Fruit fly (Drosophila melanogaster) whole organism, embryonic: ENCODE results near the gene Rad1.

Experiments
- Ada2b ChIP-seq: fragments of 200-800 bp; sonication (Bioruptor generic); IDR thresholded peaks from 2 replicates; pipeline ENCODE4 v1.3.6; 2022; ENCODE audit warnings: missing biosample characterization, missing genetic modification characterization
- Atf6 ChIP-seq: fragments of 200-800 bp; sonication (Bioruptor generic); IDR thresholded peaks from 2 replicates; pipeline ENCODE4 v1.3.6; 2022; ENCODE audit warnings: missing biosample characterization, missing genetic modification characterization
- CG10274 ChIP-seq: fragments of 200-800 bp; sonication (Bioruptor generic); optimal IDR thresholded peaks from 3 replicates; lab custom pipeline; 2017; ENCODE audit warnings: missing biosample characterization, mild to moderate bottlenecking, missing genetic modification characterization
- CG13894 ChIP-seq: fragments of 200-800 bp; sonication (Bioruptor generic); optimal IDR thresholded peaks from 3 replicates; lab custom pipeline; 2018; ENCODE audit warnings: missing biosample characterization, mild to moderate bottlenecking, missing genetic modification characterization, moderate library complexity
- CG15269 ChIP-seq: fragments of 200-800 bp; sonication (Bioruptor generic); optimal IDR thresholded peaks from 2 replicates; lab custom pipeline; 2018; ENCODE audit warnings: missing biosample characterization, mild to moderate bottlenecking, missing genetic modification characterization, moderate library complexity
- CG15479 ChIP-seq: fragments of 200-800 bp; sonication (Bioruptor generic); optimal IDR thresholded peaks from 3 replicates; lab custom pipeline; 2019; ENCODE audit warnings: missing biosample characterization, mild to moderate bottlenecking, missing genetic modification characterization, moderate library complexity
- CG17328 ChIP-seq: fragments of 200-800 bp; sonication (Bioruptor generic); IDR thresholded peaks from 2 replicates; pipeline ENCODE4 v1.3.6; 2022; ENCODE audit warnings: missing biosample characterization, missing genetic modification characterization
- CG18619 ChIP-seq: fragments of 200-800 bp; sonication (Bioruptor generic); optimal IDR thresholded peaks from 3 replicates; lab custom pipeline; 2017; ENCODE audit warnings: missing biosample characterization, mild to moderate bottlenecking, missing genetic modification characterization
- CG2199 ChIP-seq: fragments of 200-800 bp; sonication (Bioruptor generic); IDR thresholded peaks from 3 replicates; pipeline ENCODE4 v1.3.6; 2022; ENCODE audit warnings: missing biosample characterization, missing genetic modification characterization
- CG2875 ChIP-seq: fragments of 200-800 bp; sonication (Bioruptor generic); optimal IDR thresholded peaks from 2 replicates; lab custom pipeline; 2017; ENCODE audit warnings: missing biosample characterization, mild to moderate bottlenecking, missing genetic modification characterization, missing genetic modification reagents
- CG32767 ChIP-seq: fragments of 200-800 bp; sonication (Bioruptor generic); IDR thresholded peaks from 2 replicates; pipeline ENCODE4 v1.3.6; 2022; ENCODE audit warnings: missing biosample characterization, missing genetic modification characterization
- CG34422 ChIP-seq: fragments of 200-800 bp; sonication (Bioruptor generic); IDR thresholded peaks from 3 replicates; pipeline ENCODE4 v1.3.6; 2022; ENCODE audit warnings: missing biosample characterization, missing genetic modification characterization
- CG4360 ChIP-seq: fragments of 200-800 bp; sonication (Bioruptor generic); IDR thresholded peaks from 2 replicates; pipeline ENCODE4 v1.3.6; 2022; ENCODE audit warnings: missing biosample characterization, missing genetic modification characterization
- CG5245 ChIP-seq: fragments of 200-800 bp; sonication (Bioruptor generic); optimal IDR thresholded peaks from 3 replicates; lab custom pipeline; 2016; ENCODE audit warnings: missing biosample characterization, missing genetic modification characterization
- CG6654 ChIP-seq: fragments of 200-800 bp; sonication (Bioruptor generic); optimal IDR thresholded peaks from 2 replicates; lab custom pipeline; 2017; ENCODE audit warnings: missing biosample characterization, mild to moderate bottlenecking, missing genetic modification characterization
- CG9215 ChIP-seq: fragments of 200-800 bp; sonication (Bioruptor generic); IDR thresholded peaks from 2 replicates; pipeline ENCODE4 v1.3.6; 2022; ENCODE audit warnings: missing biosample characterization, missing genetic modification characterization
- CG9437 ChIP-seq: fragments of 200-800 bp; sonication (Bioruptor generic); optimal IDR thresholded peaks from 2 replicates; lab custom pipeline; 2018; ENCODE audit warnings: missing biosample characterization, mild to moderate bottlenecking, missing genetic modification characterization
- CG9817 ChIP-seq: fragments of 200-800 bp; sonication (Bioruptor generic); optimal IDR thresholded peaks from 2 replicates; lab custom pipeline; 2018; ENCODE audit warnings: missing biosample characterization, mild to moderate bottlenecking, missing genetic modification characterization, moderate library complexity
- Elba2 ChIP-seq: fragments of 200-800 bp; sonication (Bioruptor generic); optimal IDR thresholded peaks from 3 replicates; lab custom pipeline; 2016; ENCODE audit warnings: missing biosample characterization, missing genetic modification characterization
- HLH3B ChIP-seq: fragments of 200-800 bp; sonication (Bioruptor generic); IDR thresholded peaks from 2 replicates; pipeline ENCODE4 v1.3.6; 2022; ENCODE audit warnings: missing biosample characterization, missing genetic modification characterization
- HLH54F ChIP-seq: fragments of 200-800 bp; sonication (Bioruptor generic); optimal IDR thresholded peaks from 3 replicates; lab custom pipeline; 2016; ENCODE audit warnings: missing biosample characterization, missing genetic modification characterization
- HLHmδ ChIP-seq: fragments of 200-800 bp; sonication (Bioruptor generic); optimal IDR thresholded peaks from 2 replicates; lab custom pipeline; 2018; ENCODE audit warnings: missing biosample characterization, mild to moderate bottlenecking, missing genetic modification characterization, moderate library complexity
- HmgZ ChIP-seq: fragments of 200-800 bp; sonication (Bioruptor generic); optimal IDR thresholded peaks from 2 replicates; lab custom pipeline; 2018; ENCODE audit warnings: missing biosample characterization, mild to moderate bottlenecking, missing genetic modification characterization
- Lpt ChIP-seq: fragments of >200 bp; optimal IDR thresholded peaks from 2 replicates; lab custom pipeline; 2018; ENCODE audit warnings: missing biosample characterization, missing genetic modification characterization
- MTF-1 ChIP-seq: fragments of 200-800 bp; sonication (Bioruptor generic); optimal IDR thresholded peaks from 2 replicates; lab custom pipeline; 2018; ENCODE audit warnings: missing biosample characterization, mild to moderate bottlenecking, missing genetic modification characterization, borderline replicate concordance
- Med ChIP-seq: fragments of 200-800 bp; sonication (Bioruptor generic); peaks from one replicate; lab custom pipeline; 2016; ENCODE audit warnings: missing biosample characterization, missing genetic modification characterization, mild to moderate bottlenecking, inconsistent platforms, moderate library complexity
- Usf ChIP-seq: fragments of 200-800 bp; sonication (Bioruptor generic); optimal IDR thresholded peaks from 2 replicates; lab custom pipeline; 2017; ENCODE audit warnings: missing genotype, missing biosample characterization, missing genetic modification characterization
- Xrp1 ChIP-seq: fragments of 200-800 bp; sonication (Bioruptor generic); IDR thresholded peaks from 2 replicates; pipeline ENCODE4 v1.3.6; 2022; ENCODE audit warnings: missing biosample characterization, missing genetic modification characterization
- YL-1 ChIP-seq: fragments of 200-800 bp; sonication (Bioruptor generic); optimal IDR thresholded peaks from 3 replicates; lab custom pipeline; 2017; ENCODE audit warnings: missing biosample characterization, mild to moderate bottlenecking, missing genetic modification characterization
- ac ChIP-seq: fragments of 200-800 bp; sonication (Bioruptor generic); optimal IDR thresholded peaks from 3 replicates; lab custom pipeline; 2017; ENCODE audit warnings: missing biosample characterization, mild to moderate bottlenecking, missing genetic modification characterization
- bab2 ChIP-seq: fragments of 200-800 bp; sonication (Bioruptor generic); optimal IDR thresholded peaks from 2 replicates; lab custom pipeline; 2016; ENCODE audit warnings: missing biosample characterization, missing genetic modification characterization
- chm ChIP-seq: fragments of 200-800 bp; sonication (Bioruptor generic); IDR thresholded peaks from 2 replicates; pipeline ENCODE4 v1.3.6; 2022; ENCODE audit warnings: missing biosample characterization, missing genetic modification characterization
- crp ChIP-seq, 2 experiments: fragments of 200-800 bp; sonication (Bioruptor generic); optimal IDR thresholded peaks; 2 replicates in 1 of 2; 3 replicates in 1 of 2; lab custom pipeline; 2017; ENCODE audit warnings: missing biosample characterization in 2 of 2, missing genetic modification characterization in 2 of 2, mild to moderate bottlenecking in 1 of 2, moderate library complexity in 1 of 2
- cwo ChIP-seq: fragments of 200-800 bp; sonication (Bioruptor generic); optimal IDR thresholded peaks from 3 replicates; lab custom pipeline; 2017; ENCODE audit warnings: missing biosample characterization, missing genetic modification characterization, mild to moderate bottlenecking, moderate library complexity, missing genetic modification reagents
- danr ChIP-seq: fragments of 200-800 bp; sonication (Bioruptor generic); IDR thresholded peaks from 2 replicates; pipeline ENCODE4 v1.3.6; 2022; ENCODE audit warnings: missing biosample characterization, missing genetic modification characterization
- fd64A ChIP-seq: fragments of 200-800 bp; sonication (Bioruptor generic); optimal IDR thresholded peaks from 3 replicates; lab custom pipeline; 2018; ENCODE audit warnings: missing biosample characterization, mild to moderate bottlenecking, missing genetic modification characterization
- fu2 ChIP-seq: fragments of 200-800 bp; sonication (Bioruptor generic); optimal IDR thresholded peaks from 2 replicates; lab custom pipeline; 2016; ENCODE audit warnings: missing biosample characterization, missing genetic modification characterization
- gfzf ChIP-seq: fragments of 200-800 bp; sonication (Bioruptor generic); optimal IDR thresholded peaks from 2 replicates; lab custom pipeline; 2016; ENCODE audit warnings: missing biosample characterization, mild to moderate bottlenecking, missing genetic modification characterization, moderate library complexity
- hbn ChIP-seq: fragments of 200-800 bp; sonication (Bioruptor generic); IDR thresholded peaks from 2 replicates; pipeline ENCODE4 v1.3.6; 2022; ENCODE audit warnings: missing biosample characterization, missing genetic modification characterization; ENCODE audit not compliant: partially characterized antibody
- ken ChIP-seq: fragments of 200-800 bp; sonication (Bioruptor generic); IDR thresholded peaks from 3 replicates; pipeline ENCODE4 v1.3.6; 2022; ENCODE audit warnings: missing biosample characterization, missing genetic modification characterization
- p53 ChIP-seq: fragments of 200-800 bp; sonication (Bioruptor generic); optimal IDR thresholded peaks from 2 replicates; lab custom pipeline; 2016; ENCODE audit warnings: missing biosample characterization, missing genetic modification characterization
- pzg ChIP-seq: fragments of 200-800 bp; sonication (Bioruptor generic); optimal IDR thresholded peaks from 3 replicates; lab custom pipeline; 2018; ENCODE audit warnings: missing biosample characterization, mild to moderate bottlenecking, missing genetic modification characterization, moderate library complexity
- sc ChIP-seq, 3 experiments: fragments of >200 bp in 2 of 3; fragments of 200-800 bp in 1 of 3; sonication (Bioruptor generic) in 1 of 3; optimal IDR thresholded peaks; 2 replicates in 2 of 3; 3 replicates in 1 of 3; lab custom pipeline; 2017; ENCODE audit warnings: mild to moderate bottlenecking in 1 of 3, missing biosample characterization in 1 of 3, missing genetic modification characterization in 1 of 3, missing genetic modification reagents in 1 of 3
- seq ChIP-seq: fragments of 200-800 bp; sonication (Bioruptor generic); IDR thresholded peaks from 2 replicates; pipeline ENCODE4 v1.3.6; 2022; ENCODE audit warnings: missing biosample characterization, missing genetic modification characterization
- tap ChIP-seq: fragments of 200-800 bp; optimal IDR thresholded peaks from 3 replicates; lab custom pipeline; 2019; ENCODE audit warnings: missing biosample characterization, mild to moderate bottlenecking, missing genetic modification characterization, moderate library complexity
- tgo ChIP-seq: fragments of 200-800 bp; sonication (Bioruptor generic); IDR thresholded peaks from 3 replicates; pipeline ENCODE4 v1.3.6; 2022; ENCODE audit warnings: missing biosample characterization, missing genetic modification characterization
- tll ChIP-seq, 2 experiments: fragments of 200-800 bp in 1 of 2; fragments of >200 bp in 1 of 2; sonication (Bioruptor generic) in 1 of 2; optimal IDR thresholded peaks; 2 replicates each; lab custom pipeline; 2017 to 2019; ENCODE audit warnings: missing biosample characterization in 2 of 2, missing genetic modification characterization in 2 of 2, mild to moderate bottlenecking in 1 of 2, moderate library complexity in 1 of 2
- trh ChIP-seq: fragments of 200-800 bp; sonication (Bioruptor generic); optimal IDR thresholded peaks from 2 replicates; lab custom pipeline; 2016; ENCODE audit warnings: missing biosample characterization, missing genetic modification characterization
- ttk ChIP-seq: fragments of 200-800 bp; sonication (Bioruptor generic); IDR thresholded peaks from 2 replicates; pipeline ENCODE4 v2.1.2; 2022; ENCODE audit warnings: missing biosample characterization, missing genetic modification characterization
- zen ChIP-seq: fragments of 200-800 bp; sonication (Bioruptor generic); optimal IDR thresholded peaks from 3 replicates; lab custom pipeline; 2018; ENCODE audit warnings: missing biosample characterization, mild to moderate bottlenecking, missing genetic modification characterization, moderate library complexity

Rad1 gene

dm6 chr2L:2579669-2580351, 5.0 kb upstream of the Rad1 start, which contains the start of the genes ND-B17.2 and Arpc5 (continued):
- no peak for TF ChIP-seq tgo
- no peak for TF ChIP-seq CG15269 (tag; lab: Kevin White, UChicago)
- peak; percentile 39 for TF ChIP-seq zen
- TF ChIP-seq p53 = no peak
- no peak for TF ChIP-seq CG15479 (GFP tag; lab: Kevin White, UChicago)
- no peak for TF ChIP-seq danr
- no peak for TF ChIP-seq cwo (GFP tag; lab: Kevin White, UChicago)
- no peak for TF ChIP-seq HLH3B (GFP tag; lab: Robert Waterston, UW)
- no peak for TF ChIP-seq CG32767 (GFP tag; lab: Robert Waterston, UW)
- TF ChIP-seq HmgZ = no peak
- no peak for TF ChIP-seq ken (GFP tag; lab: Robert Waterston, UW)
- no peak for TF ChIP-seq seq (GFP tag; lab: Robert Waterston, UW)
- no peak for TF ChIP-seq CG9817 (tag; lab: Kevin White, UChicago)
- TF ChIP-seq fd64A = no peak
- TF ChIP-seq tap (tag; lab: Kevin White, UChicago) = no peak
- TF ChIP-seq HLHmδ (GFP tag; lab: Kevin White, UChicago) = no peak
- TF ChIP-seq Elba2 = peak; percentile 83
- TF ChIP-seq crp (GFP tag; optimal IDR thresholded peaks at IDR 0.05; lab: Kevin White, UChicago) = peak in 1 of 2 experiments; percentile 85
- TF ChIP-seq HLH54F (GFP tag; lab: Kevin White, UChicago) = peak; percentile 17
- TF ChIP-seq CG34422 (GFP tag; lab: Robert Waterston, UW) = no peak
- peak; percentile 90 for TF ChIP-seq gfzf (GFP tag; lab: Kevin White, UChicago)
- TF ChIP-seq YL-1 = peak; percentile 73
- no peak for TF ChIP-seq CG2875 (GFP tag; lab: Kevin White, UChicago)
- no peak for TF ChIP-seq fu2
- TF ChIP-seq Usf (GFP tag; lab: Kevin White, UChicago) = no peak
- peak; percentile 17 for TF ChIP-seq bab2 (GFP tag; lab: Kevin White, UChicago)
- no peak for TF ChIP-seq trh
- TF ChIP-seq sc (optimal IDR thresholded peaks at IDR 0.05; lab: Kevin White, UChicago) = no peak
- TF ChIP-seq sc (GFP tag; optimal IDR thresholded peaks at IDR 0.05; lab: Kevin White, UChicago) = no peak
- TF ChIP-seq MTF-1 = no peak
- no peak for TF ChIP-seq Ada2b (GFP tag; lab: Robert Waterston, UW)
- TF ChIP-seq Med (GFP tag; lab: Kevin White, UChicago) = peak; percentile 85
- no peak for TF ChIP-seq Xrp1 (GFP tag; lab: Robert Waterston, UW)
- no peak for TF ChIP-seq CG9437
- no peak for TF ChIP-seq ttk
- TF ChIP-seq CG4360 (GFP tag; lab: Robert Waterston, UW) = no peak
- no peak for TF ChIP-seq CG17328
- TF ChIP-seq CG9215 (GFP tag; lab: Robert Waterston, UW) = no peak
- TF ChIP-seq CG13894 = no peak
- no peak for TF ChIP-seq hbn (GFP tag; lab: Robert Waterston, UW)
- no peak for TF ChIP-seq CG5245
- TF ChIP-seq CG6654 (GFP tag; lab: Kevin White, UChicago) = no peak
- TF ChIP-seq pzg (GFP tag; lab: Kevin White, UChicago) = peak; percentile 74
- TF ChIP-seq Atf6 (GFP tag; lab: Robert Waterston, UW) = no peak
- TF ChIP-seq Lpt = no peak
- TF ChIP-seq ac (GFP tag; lab: Kevin White, UChicago) = no peak
- no peak for TF ChIP-seq chm (GFP tag; lab: Robert Waterston, UW)
- TF ChIP-seq CG10274 (GFP tag; lab: Kevin White, UChicago) = no peak
- no peak for TF ChIP-seq CG18619 (GFP tag; lab: Kevin White, UChicago)
- TF ChIP-seq CG2199 (GFP tag; lab: Robert Waterston, UW) = no peak
- peak in 1 of 2 experiments; percentile 7 for TF ChIP-seq tll (GFP tag; optimal IDR thresholded peaks at IDR 0.05; lab: Kevin White, UChicago)
